Worm (Caenorhabditis elegans) whole organism, midembryonic: ENCODE results near the gene clec-265.

Experiments
- flt-1 ChIP-seq: fragments of 200-800 bp; sonication (Bioruptor generic); IDR thresholded peaks from 2 replicates; pipeline ENCODE4 v1.3.6; 2022; ENCODE audit warnings: missing genetic modification characterization, missing compliant biosample characterization
- tab-1 ChIP-seq: fragments of 200-800 bp; sonication (Bioruptor generic); IDR thresholded peaks from 2 replicates; pipeline ENCODE4 v1.3.6; 2022; ENCODE audit warnings: missing genetic modification characterization, missing compliant biosample characterization

DNA sequence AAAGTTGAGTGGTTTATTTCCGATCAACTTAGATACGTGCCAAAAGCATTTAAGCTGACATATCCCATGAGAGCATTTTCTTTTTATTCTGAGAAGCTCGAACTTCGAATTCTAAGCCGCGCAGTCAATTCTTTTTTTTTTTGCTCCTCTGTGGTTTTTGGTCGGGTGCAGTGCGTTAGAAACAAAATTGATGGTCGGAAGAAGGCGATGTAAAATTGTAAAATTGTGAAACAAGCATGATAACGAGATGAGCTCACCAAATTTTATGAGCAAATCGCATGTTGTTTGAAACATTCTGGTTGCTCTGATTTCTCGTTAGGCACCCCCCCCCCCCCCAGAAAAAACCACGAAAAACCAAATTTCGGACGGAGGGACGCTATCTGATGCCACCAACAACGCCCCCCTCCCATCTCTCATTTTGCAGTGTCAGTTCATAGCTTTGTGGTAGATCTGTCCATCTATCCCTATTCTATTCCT lies 6.9 kb upstream of the clec-265 start, which contains the start of gene aqp-7:
- no peak for TF ChIP-seq flt-1 (GFP tag; lab: Robert Waterston, UW)
- no peak for TF ChIP-seq tab-1 (GFP tag; lab: Robert Waterston, UW)
